Fruit fly (Drosophila melanogaster) whole organism, prepupa: Measurements from ENCODE around the gene pps.
A peak's percentile ranks its signal among the peaks of the same experiment; 100 is the strongest.

Source experiments
- CG10631 ChIP-seq: fragments of 200-800 bp; sonication (Bioruptor generic); optimal IDR thresholded peaks from 2 replicates; lab custom pipeline; 2016; ENCODE audit warnings: missing biosample characterization, missing genetic modification characterization
- CG10669 ChIP-seq: fragments of 200-800 bp; sonication (Bioruptor generic); optimal IDR thresholded peaks from 3 replicates; lab custom pipeline; 2018; ENCODE audit warnings: missing biosample characterization, mild to moderate bottlenecking, missing genetic modification characterization, moderate library complexity
- CG11294 ChIP-seq: fragments of 200-800 bp; sonication (Bioruptor generic); IDR thresholded peaks from 2 replicates; pipeline ENCODE4 v1.3.6; 2022; ENCODE audit warnings: missing biosample characterization, missing genetic modification characterization
- CG11902 ChIP-seq: fragments of 200-800 bp; sonication (Bioruptor generic); optimal IDR thresholded peaks from 3 replicates; lab custom pipeline; 2016; ENCODE audit warnings: missing biosample characterization, missing genetic modification characterization
- CG15336 ChIP-seq: fragments of 200-800 bp; sonication (Bioruptor generic); IDR thresholded peaks from 2 replicates; pipeline ENCODE4 v1.3.6; 2022; ENCODE audit warnings: missing biosample characterization, missing genetic modification characterization
- CG3032 ChIP-seq: fragments of 200-800 bp; optimal IDR thresholded peaks from 2 replicates; lab custom pipeline; 2019; ENCODE audit warnings: missing biosample characterization, mild to moderate bottlenecking, missing genetic modification characterization, moderate library complexity
- CG31627 ChIP-seq: fragments of 200-800 bp; sonication (Bioruptor generic); optimal IDR thresholded peaks from 3 replicates; lab custom pipeline; 2016; ENCODE audit warnings: missing biosample characterization, missing genetic modification characterization
- CG32006 ChIP-seq: fragments of 200-800 bp; sonication (Bioruptor generic); optimal IDR thresholded peaks from 3 replicates; lab custom pipeline; 2017; ENCODE audit warnings: missing biosample characterization, mild to moderate bottlenecking, missing genetic modification characterization
- CG3919 ChIP-seq: fragments of 200-800 bp; sonication (Bioruptor generic); optimal IDR thresholded peaks from 3 replicates; lab custom pipeline; 2016; ENCODE audit warnings: missing biosample characterization, missing genetic modification characterization
- CG4318 ChIP-seq: fragments of 200-800 bp; sonication (Bioruptor generic); optimal IDR thresholded peaks from 3 replicates; lab custom pipeline; 2017; ENCODE audit warnings: missing biosample characterization, mild to moderate bottlenecking, missing genetic modification characterization
- CG6276 ChIP-seq: fragments of 200-800 bp; sonication (Bioruptor generic); optimal IDR thresholded peaks from 2 replicates; lab custom pipeline; 2017; ENCODE audit warnings: missing biosample characterization, mild to moderate bottlenecking, missing genetic modification characterization
- CG6808 ChIP-seq: fragments of 200-800 bp; sonication (Bioruptor generic); optimal IDR thresholded peaks from 3 replicates; lab custom pipeline; 2017; ENCODE audit warnings: missing biosample characterization, missing genetic modification characterization, mild to moderate bottlenecking, moderate library complexity, missing genetic modification reagents
- CG6854 ChIP-seq: fragments of 200-800 bp; sonication (Bioruptor generic); optimal IDR thresholded peaks from 2 replicates; lab custom pipeline; 2017; ENCODE audit warnings: missing biosample characterization, mild to moderate bottlenecking, missing genetic modification characterization
- CG8119 ChIP-seq: fragments of 200-800 bp; sonication (Bioruptor generic); IDR thresholded peaks from 3 replicates; pipeline ENCODE4 v1.3.6; 2022; ENCODE audit warnings: missing biosample characterization, missing genetic modification characterization
- CG8319 ChIP-seq: fragments of 200-800 bp; sonication (Bioruptor generic); optimal IDR thresholded peaks from 3 replicates; lab custom pipeline; 2016; ENCODE audit warnings: missing biosample characterization, missing genetic modification characterization
- Eip78C ChIP-seq: fragments of 200-800 bp; sonication (Bioruptor generic); peaks from one replicate; lab custom pipeline; 2016; ENCODE audit warnings: missing biosample characterization, missing genetic modification characterization
- Eip93F ChIP-seq: fragments of 200-800 bp; sonication (Bioruptor generic); optimal IDR thresholded peaks from 2 replicates; lab custom pipeline; 2016; ENCODE audit warnings: missing biosample characterization, mild to moderate bottlenecking, missing genetic modification characterization
- Gug ChIP-seq: fragments of 200-800 bp; sonication (Bioruptor generic); IDR thresholded peaks from 2 replicates; pipeline ENCODE4 v1.3.6; 2022; ENCODE audit warnings: missing biosample characterization, missing genetic modification characterization
- Hr38 ChIP-seq: sonication (Bioruptor generic); optimal IDR thresholded peaks from 2 replicates; lab custom pipeline; 2016; ENCODE audit warnings: missing biosample characterization, missing genetic modification characterization
- Hr39 ChIP-seq: fragments of 200-800 bp; sonication (Bioruptor generic); optimal IDR thresholded peaks from 2 replicates; lab custom pipeline; 2016; ENCODE audit warnings: missing biosample characterization, missing genetic modification characterization
- Hr4 ChIP-seq: fragments of 200-800 bp; sonication (Bioruptor generic); optimal IDR thresholded peaks from 3 replicates; lab custom pipeline; 2016; ENCODE audit warnings: missing biosample characterization, missing genetic modification characterization
- Lpt ChIP-seq: fragments of 200-800 bp; sonication (Bioruptor generic); optimal IDR thresholded peaks from 3 replicates; lab custom pipeline; 2016; ENCODE audit warnings: missing biosample characterization, missing genetic modification characterization
- Sox102F ChIP-seq: fragments of 200-800 bp; sonication (Bioruptor generic); optimal IDR thresholded peaks from 2 replicates; lab custom pipeline; 2016; ENCODE audit warnings: missing biosample characterization, mild to moderate bottlenecking, missing genetic modification characterization
- Sox15 ChIP-seq: fragments of 200-800 bp; sonication (Bioruptor generic); optimal IDR thresholded peaks from 3 replicates; lab custom pipeline; 2016; ENCODE audit warnings: missing biosample characterization, missing genetic modification characterization
- achi ChIP-seq: fragments of 200-800 bp; sonication (Bioruptor generic); optimal IDR thresholded peaks from 3 replicates; lab custom pipeline; 2016; ENCODE audit warnings: missing biosample characterization, missing genetic modification characterization
- cyc ChIP-seq: fragments of 200-800 bp; sonication (Bioruptor generic); optimal IDR thresholded peaks from 3 replicates; lab custom pipeline; 2016; ENCODE audit warnings: missing biosample characterization, missing genetic modification characterization
- dac ChIP-seq: fragments of 200-800 bp; sonication (Bioruptor generic); optimal IDR thresholded peaks from 2 replicates; lab custom pipeline; 2017; ENCODE audit warnings: missing biosample characterization, mild to moderate bottlenecking, missing genetic modification characterization
- fd59A ChIP-seq: fragments of 200-800 bp; sonication (Bioruptor generic); optimal IDR thresholded peaks from 2 replicates; lab custom pipeline; 2017; ENCODE audit warnings: missing biosample characterization, mild to moderate bottlenecking, missing genetic modification characterization, missing genetic modification reagents
- fkh ChIP-seq: fragments of 200-800 bp; sonication (Bioruptor generic); optimal IDR thresholded peaks from 3 replicates; lab custom pipeline; 2017; ENCODE audit warnings: missing biosample characterization, mild to moderate bottlenecking, missing genetic modification characterization, moderate library complexity
- lz ChIP-seq: fragments of 200-800 bp; sonication (Bioruptor generic); optimal IDR thresholded peaks from 3 replicates; lab custom pipeline; 2016; ENCODE audit warnings: missing biosample characterization, missing genetic modification characterization
- pdm3 ChIP-seq: fragments of 200-800 bp; sonication (Bioruptor generic); optimal IDR thresholded peaks from 3 replicates; lab custom pipeline; 2016; ENCODE audit warnings: missing biosample characterization, missing genetic modification characterization
- salr ChIP-seq, 2 experiments: fragments of 200-800 bp; sonication (Bioruptor generic); optimal IDR thresholded peaks; 3 replicates each; lab custom pipeline; 2016 to 2018; ENCODE audit warnings: missing biosample characterization in 2 of 2, missing genetic modification characterization in 2 of 2, mild to moderate bottlenecking in 1 of 2
- svp ChIP-seq: fragments of 200-800 bp; sonication (Bioruptor generic); peaks from one replicate; lab custom pipeline; 2016; ENCODE audit warnings: missing biosample characterization, missing genetic modification characterization
- topi ChIP-seq: fragments of 200-800 bp; sonication (Bioruptor generic); optimal IDR thresholded peaks from 3 replicates; lab custom pipeline; 2016; ENCODE audit warnings: missing biosample characterization, missing genetic modification characterization

The pps gene

DNA sequence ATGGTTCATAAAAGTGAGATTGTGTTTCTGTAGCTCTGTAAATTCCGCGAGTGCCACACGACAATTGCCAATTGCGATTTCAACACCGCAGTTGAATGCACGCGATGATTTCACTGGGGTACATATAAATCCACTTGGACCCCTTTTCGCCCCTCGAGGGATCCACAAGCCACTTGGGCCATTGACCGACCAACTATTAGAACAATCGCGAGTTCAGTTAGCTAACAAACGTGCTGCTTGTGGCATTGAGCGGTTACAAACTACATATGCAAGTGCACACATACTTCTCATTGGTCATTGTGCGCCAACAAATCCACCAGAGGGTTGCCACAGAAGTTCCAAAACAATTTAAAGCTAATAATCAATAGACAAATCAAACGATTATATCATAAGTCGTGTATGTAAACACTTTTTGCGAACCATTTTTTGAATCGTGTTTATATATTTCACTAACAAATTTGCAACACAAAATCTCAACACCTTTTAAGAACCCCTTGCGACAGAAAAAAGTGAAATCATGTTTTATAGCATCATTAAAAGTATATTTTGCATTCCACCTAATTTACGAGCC, 32.4 kb upstream of the pps start (continued):
- TF ChIP-seq topi (GFP tag; lab: Kevin White, UChicago) = no peak
- no peak for TF ChIP-seq Sox15 (GFP tag; lab: Kevin White, UChicago)
- TF ChIP-seq CG3032 = no peak
- no peak for TF ChIP-seq Hr39
- no peak for TF ChIP-seq salr (GFP tag; optimal IDR thresholded peaks at IDR 0.05; lab: Kevin White, UChicago)
- no peak for TF ChIP-seq fd59A (GFP tag; lab: Kevin White, UChicago)
- peak; percentile 54 for TF ChIP-seq CG4318 (GFP tag; lab: Kevin White, UChicago)
- TF ChIP-seq Eip93F (GFP tag; lab: Kevin White, UChicago) = no peak
- TF ChIP-seq CG6854 (GFP tag; lab: Kevin White, UChicago) = no peak
- TF ChIP-seq CG31627 (GFP tag; lab: Kevin White, UChicago) = no peak
- TF ChIP-seq Gug (GFP tag; lab: Robert Waterston, UW) = 0 out of 2 replicates have a peak, but pooled peaks have one; percentile 38
- TF ChIP-seq svp (GFP tag; lab: Kevin White, UChicago) = peak; percentile 70
- peak; percentile 74 for TF ChIP-seq CG15336 (GFP tag; lab: Robert Waterston, UW)
- TF ChIP-seq achi = peak; percentile 27
- peak; percentile 66 for TF ChIP-seq CG8119 (GFP tag; lab: Robert Waterston, UW)
- no peak for TF ChIP-seq Hr38 (GFP tag; lab: Kevin White, UChicago)
- TF ChIP-seq Sox102F (GFP tag; lab: Kevin White, UChicago) = no peak
- TF ChIP-seq, all 60 proteins: peak for 18

DNA sequence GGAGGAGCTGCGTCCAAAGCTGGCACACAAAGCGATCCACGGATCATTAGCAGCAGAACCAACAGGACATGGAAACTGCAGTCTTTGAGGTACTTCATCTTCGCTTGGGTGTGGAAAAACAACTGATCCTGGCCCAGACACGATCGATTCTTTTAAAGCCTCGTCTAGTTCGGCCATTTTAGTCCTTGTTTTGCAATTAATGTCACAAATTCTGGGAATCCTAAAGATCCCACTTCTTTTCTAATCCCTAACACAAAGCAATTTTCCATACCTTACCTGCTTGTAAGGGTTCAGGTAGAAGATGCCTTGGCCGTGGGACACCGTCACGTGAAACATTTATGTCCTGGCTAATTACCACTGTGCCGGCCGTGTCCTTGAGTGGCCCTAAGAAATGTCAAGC, 31.1 kb upstream of the pps start, which contains the start of gene CG10035:
CG10035 (minus strand) TSS at position 129 of the 400 bp plus-strand sequence.
- TF ChIP-seq CG32006 (GFP tag; lab: Kevin White, UChicago) = no peak

DNA sequence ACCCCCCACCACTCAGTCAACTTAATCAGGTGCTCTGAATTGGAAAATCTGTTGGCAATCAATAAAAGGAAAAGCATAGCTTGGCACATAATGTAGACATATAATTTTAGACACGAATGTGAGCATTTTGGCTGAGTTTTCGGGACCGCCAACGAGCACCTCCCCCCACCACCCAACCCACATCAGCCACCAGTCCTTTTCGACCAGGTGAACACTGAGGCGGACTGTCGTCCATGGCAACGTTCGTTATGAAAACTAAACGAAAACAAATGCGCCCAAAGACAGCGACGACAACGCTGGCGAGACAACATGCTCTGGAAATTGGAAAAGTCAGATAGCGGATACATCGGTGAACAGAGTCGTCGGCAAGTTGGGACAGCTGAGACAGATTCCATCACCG, 30.6 kb upstream of the pps start, which contains the start of gene GstD11:
GstD11 (plus strand) TSS at position 301 of the 400 bp plus-strand sequence.
- TF ChIP-seq CG15336 (GFP tag; lab: Robert Waterston, UW) (no peak), CG11294 (GFP tag; lab: Robert Waterston, UW) (no peak), svp (GFP tag; lab: Kevin White, UChicago) (no peak), Gug (GFP tag; lab: Robert Waterston, UW) (no peak), CG10669 (GFP tag; lab: Kevin White, UChicago) (no peak), CG6276 (GFP tag; lab: Kevin White, UChicago) (no peak), Sox15 (GFP tag; lab: Kevin White, UChicago) (no peak), Hr4 (GFP tag; lab: Kevin White, UChicago) (no peak), lz (no peak), CG10631 (GFP tag; lab: Kevin White, UChicago) (no peak), Eip78C (GFP tag; lab: Kevin White, UChicago) (no peak), topi (GFP tag; lab: Kevin White, UChicago) (no peak), CG8319 (GFP tag; lab: Kevin White, UChicago) (no peak), dac (GFP tag; lab: Kevin White, UChicago) (no peak), CG3919 (GFP tag; lab: Kevin White, UChicago) (no peak), cyc (GFP tag; lab: Kevin White, UChicago) (no peak), Lpt (GFP tag; lab: Kevin White, UChicago) (no peak), CG32006 (GFP tag; lab: Kevin White, UChicago) (no peak), CG11902 (GFP tag; lab: Kevin White, UChicago) (no peak)

DNA sequence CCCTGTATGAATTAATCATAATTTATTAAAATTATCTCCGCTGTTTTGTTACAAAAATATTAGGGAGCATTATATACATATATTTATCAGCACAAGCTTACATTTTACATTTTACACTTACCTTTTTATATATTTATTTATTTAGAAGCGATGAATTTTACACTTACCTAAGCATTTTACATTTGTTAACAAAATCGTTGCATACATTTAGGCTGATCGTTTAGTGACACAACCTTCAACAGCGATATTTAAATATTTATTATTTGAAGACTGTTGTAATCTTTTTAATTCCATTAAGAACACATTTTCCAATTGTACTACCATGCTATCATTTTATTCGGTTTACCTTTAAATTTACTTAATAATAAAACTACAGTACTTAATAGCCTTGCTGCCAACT, 29.8 kb upstream of the pps start:
- TF ChIP-seq Eip93F (GFP tag; lab: Kevin White, UChicago) (no peak), fkh (GFP tag; lab: Kevin White, UChicago) (peak; percentile 73), pdm3 (no peak), CG6808 (no peak), Eip78C (GFP tag; lab: Kevin White, UChicago) (peak; percentile 71)
